Worm (Caenorhabditis elegans): Measurements from ENCODE around the gene grl-14.
A peak's percentile ranks its signal among the peaks of the same experiment; 100 is the strongest.

- peak; percentile 33 for TF ChIP-seq W03F9.2 (tag; optimal IDR thresholded peaks at IDR 0.05)
- TF ChIP-seq him-1 (tag; optimal IDR thresholded peaks at IDR 0.05), result no peak
Measured at ce11 chrV:20866406-20866805, 41.0 kb downstream of the grl-14 start.

Data from whole organism, L4/young adult.